Worm (Caenorhabditis elegans) whole organism, L2 larva: ENCODE measurements around the gene srh-125.

Experiments used
- C34F6.9 ChIP-seq: fragments of 150-350 bp; optimal IDR thresholded peaks from 2 replicates; lab custom pipeline; 2014; ENCODE audit warnings: missing biosample characterization, missing genetic modification characterization
- F13H6.1 ChIP-seq: sonication (generic microtip); optimal IDR thresholded peaks from 2 replicates; lab custom pipeline; 2016; ENCODE audit warnings: missing genetic modification characterization, missing compliant biosample characterization
- R02D3.7 ChIP-seq: fragments of 150-350 bp; optimal IDR thresholded peaks from 2 replicates; lab custom pipeline; 2014; ENCODE audit warnings: missing biosample characterization, missing genetic modification characterization
- Y55F3AM.14 ChIP-seq: fragments of 200-800 bp; sonication (Bioruptor generic); optimal IDR thresholded peaks from 2 replicates; lab custom pipeline; 2018; ENCODE audit warnings: mild to moderate bottlenecking, missing genetic modification characterization, missing compliant biosample characterization
- ZK546.5 ChIP-seq: sonication (generic microtip); optimal IDR thresholded peaks from 2 replicates; lab custom pipeline; 2017; ENCODE audit warnings: missing biosample characterization, missing genetic modification characterization
- alr-1 ChIP-seq: fragments of 150-350 bp; optimal IDR thresholded peaks from 2 replicates; lab custom pipeline; 2014; ENCODE audit warnings: missing biosample characterization, missing genetic modification characterization
- aly-2 ChIP-seq: fragments of 150-350 bp; optimal IDR thresholded peaks from 2 replicates; lab custom pipeline; 2014; ENCODE audit warnings: missing biosample characterization, missing genetic modification characterization
- ama-1 ChIP-seq: fragments of 150-350 bp; optimal IDR thresholded peaks from 2 replicates; lab custom pipeline; 2018; ENCODE audit warnings: inconsistent platforms
- blmp-1 ChIP-seq: sonication (generic microtip); optimal IDR thresholded peaks from 2 replicates; lab custom pipeline; 2017; ENCODE audit warnings: missing genetic modification characterization, mild to moderate bottlenecking, missing compliant biosample characterization, antibody characterized with exemption, moderate library complexity; ENCODE audit not compliant: insufficient read depth
- ceh-16 ChIP-seq: fragments of 150-350 bp; optimal IDR thresholded peaks from 2 replicates; lab custom pipeline; 2014; ENCODE audit warnings: missing biosample characterization, missing genetic modification characterization
- ceh-82 ChIP-seq: fragments of 150-350 bp; optimal IDR thresholded peaks from 2 replicates; lab custom pipeline; 2014; ENCODE audit warnings: missing biosample characterization, missing genetic modification characterization
- dmd-4 ChIP-seq: sonication (generic microtip); optimal IDR thresholded peaks from 2 replicates; lab custom pipeline; 2017; ENCODE audit warnings: missing biosample characterization, missing genetic modification characterization
- egl-27 ChIP-seq: sonication (generic microtip); optimal IDR thresholded peaks from 3 replicates; lab custom pipeline; 2017; ENCODE audit warnings: missing biosample characterization, missing genetic modification reagents, missing genetic modification characterization
- elt-1 ChIP-seq: fragments of 150-350 bp; optimal IDR thresholded peaks from 2 replicates; lab custom pipeline; 2014; ENCODE audit warnings: missing biosample characterization, missing genetic modification characterization
- lin-11 ChIP-seq: fragments of 150-350 bp; sonication (generic microtip); optimal IDR thresholded peaks from 2 replicates; lab custom pipeline; 2014; ENCODE audit warnings: missing biosample characterization, missing genetic modification characterization, inconsistent platforms, mixed read lengths
- lin-39 ChIP-seq: fragments of 150-350 bp; optimal IDR thresholded peaks from 2 replicates; lab custom pipeline; 2014; ENCODE audit warnings: missing biosample characterization, missing genetic modification reagents, missing genetic modification characterization
- mbf-1 ChIP-seq: sonication (generic microtip); optimal IDR thresholded peaks from 2 replicates; lab custom pipeline; 2017; ENCODE audit warnings: missing biosample characterization, missing genetic modification characterization
- nhr-10 ChIP-seq: sonication (generic microtip); optimal IDR thresholded peaks from 2 replicates; lab custom pipeline; 2017; ENCODE audit warnings: missing biosample characterization, missing genetic modification characterization
- nhr-129 ChIP-seq: fragments of 150-350 bp; optimal IDR thresholded peaks from 2 replicates; lab custom pipeline; 2014; ENCODE audit warnings: missing biosample characterization, missing genetic modification characterization
- nhr-21 ChIP-seq: fragments of 150-350 bp; optimal IDR thresholded peaks from 2 replicates; lab custom pipeline; 2014; ENCODE audit warnings: missing biosample characterization, missing genetic modification characterization
- nhr-237 ChIP-seq: fragments of 150-350 bp; optimal IDR thresholded peaks from 2 replicates; lab custom pipeline; 2014; ENCODE audit warnings: missing biosample characterization, missing genetic modification characterization
- nhr-25 ChIP-seq: fragments of 150-350 bp; sonication (generic microtip); optimal IDR thresholded peaks from 3 replicates; lab custom pipeline; 2014; ENCODE audit warnings: missing biosample characterization, missing genetic modification characterization
- nhr-6 ChIP-seq: fragments of 150-350 bp; optimal IDR thresholded peaks from 2 replicates; lab custom pipeline; 2014; ENCODE audit warnings: missing biosample characterization, missing genetic modification characterization
- peb-1 ChIP-seq: fragments of 150-350 bp; optimal IDR thresholded peaks from 2 replicates; lab custom pipeline; 2014; ENCODE audit warnings: missing biosample characterization, missing genetic modification characterization
- sem-4 ChIP-seq: fragments of 150-350 bp; optimal IDR thresholded peaks from 2 replicates; lab custom pipeline; 2014; ENCODE audit warnings: missing biosample characterization, missing genetic modification reagents, missing genetic modification characterization
- skn-1 ChIP-seq: sonication (generic microtip); optimal IDR thresholded peaks from 2 replicates; lab custom pipeline; 2017; ENCODE audit warnings: missing biosample characterization, missing genetic modification characterization
- sma-3 ChIP-seq: sonication (generic microtip); optimal IDR thresholded peaks from 2 replicates; lab custom pipeline; 2016; ENCODE audit warnings: missing genetic modification reagents, missing genetic modification characterization, missing compliant biosample characterization
- snpc-4 ChIP-seq: fragments of 150-350 bp; optimal IDR thresholded peaks from 2 replicates; lab custom pipeline; 2014; ENCODE audit warnings: missing biosample characterization, missing genetic modification characterization
- unc-39 ChIP-seq: fragments of 150-350 bp; optimal IDR thresholded peaks from 2 replicates; lab custom pipeline; 2014; ENCODE audit warnings: missing biosample characterization, missing genetic modification characterization
- unc-55 ChIP-seq: fragments of 150-350 bp; sonication (generic microtip); optimal IDR thresholded peaks from 3 replicates; lab custom pipeline; 2014; ENCODE audit warnings: missing biosample characterization, missing genetic modification reagents, missing genetic modification characterization
- unc-62 ChIP-seq: fragments of 150-350 bp; optimal IDR thresholded peaks from 2 replicates; lab custom pipeline; 2014; ENCODE audit warnings: missing biosample characterization, missing genetic modification reagents, missing genetic modification characterization
- zag-1 ChIP-seq: fragments of 150-350 bp; optimal IDR thresholded peaks from 2 replicates; lab custom pipeline; 2014; ENCODE audit warnings: missing biosample characterization, missing genetic modification characterization
- ztf-11 ChIP-seq: sonication (generic microtip); optimal IDR thresholded peaks from 2 replicates; lab custom pipeline; 2017; ENCODE audit warnings: missing biosample characterization, missing genetic modification characterization

Gene srh-125

DNA sequence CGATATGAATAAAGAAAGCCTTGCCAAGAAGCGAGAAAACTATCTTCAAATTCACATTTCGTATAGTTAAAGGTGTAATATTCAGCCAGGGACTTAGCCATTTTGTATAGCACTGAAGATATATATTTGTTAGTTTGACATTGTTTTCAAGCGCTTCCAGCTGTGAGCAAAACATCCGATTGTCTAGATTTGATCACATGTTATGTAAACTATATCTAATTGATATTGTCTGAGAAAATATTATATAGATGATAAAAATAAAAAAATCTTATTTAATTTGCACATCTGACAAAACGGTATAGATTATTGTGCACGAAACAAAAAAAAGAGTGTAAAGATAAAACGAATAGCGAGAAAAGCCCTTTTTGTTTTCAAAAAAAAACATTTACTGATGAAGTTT, 12.0 kb downstream of the srh-125 start, which contains the start of gene srh-89:
Gene srh-89, minus strand, starts transcription at position 101 of the 400 bp plus-strand sequence.
- TF ChIP-seq ama-1 (lab: Kevin White, UChicago) (no peak), egl-27 (tag; lab: Kevin White, UChicago) (no peak), sem-4 (tag; lab: Kevin White, UChicago) (no peak), elt-1 (no peak)

DNA sequence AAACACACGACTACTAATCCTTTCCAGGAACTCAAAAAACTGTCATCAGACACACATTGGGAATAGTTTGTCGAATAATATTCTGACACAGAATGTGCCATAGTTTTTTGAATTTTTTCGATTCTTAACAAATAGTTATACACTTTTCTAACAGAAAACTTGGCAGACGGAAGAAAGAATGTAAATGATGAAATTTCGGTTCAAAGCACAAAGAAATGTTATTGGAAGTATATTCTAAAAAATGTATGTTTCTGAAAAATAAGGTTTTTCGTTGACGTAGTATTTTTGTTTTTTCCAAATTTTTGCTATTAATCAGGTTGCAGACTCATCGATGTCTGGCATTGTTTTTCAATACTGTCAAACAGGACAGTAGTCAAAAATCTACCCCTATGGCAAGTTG, 15.8 kb downstream of the srh-125 start, which contains the start of gene srh-92:
Gene srh-92, minus strand, starts transcription at position 101 of the 400 bp plus-strand sequence.
- TF ChIP-seq ceh-16 (no peak), ceh-82 (no peak), nhr-6 (tag; lab: Kevin White, UChicago) (no peak), sem-4 (tag; lab: Kevin White, UChicago) (no peak), snpc-4 (tag; lab: Kevin White, UChicago) (no peak), F13H6.1 (tag; lab: Kevin White, UChicago) (no peak), egl-27 (tag; lab: Kevin White, UChicago) (no peak), C34F6.9 (tag; lab: Kevin White, UChicago) (no peak), zag-1 (tag; lab: Kevin White, UChicago) (no peak), skn-1 (tag; lab: Kevin White, UChicago) (no peak), unc-62 (no peak), lin-39 (tag; lab: Kevin White, UChicago) (no peak), R02D3.7 (no peak)
- TF ChIP-seq, all 48 proteins: peak for 0

DNA sequence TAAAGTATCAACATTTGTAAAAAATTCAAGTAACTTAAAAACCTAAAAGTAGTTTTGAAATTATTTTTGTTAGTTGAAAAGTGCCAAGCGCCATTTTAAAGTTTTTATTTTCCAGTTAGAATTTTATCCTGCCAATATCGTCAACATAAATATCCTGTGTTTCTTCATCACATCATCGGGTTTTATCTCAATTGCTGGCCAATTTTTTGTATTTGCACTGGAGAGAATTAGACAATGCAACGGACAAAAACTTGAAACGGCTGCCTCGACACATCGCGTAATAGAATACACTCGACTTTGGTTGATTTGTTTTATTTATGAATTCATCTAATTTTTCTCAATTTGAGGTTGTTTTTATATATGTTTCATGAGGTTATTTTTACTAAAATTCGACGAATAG, 21.7 kb downstream of the srh-125 start, which contains the start of gene F25E5.2:
Gene F25E5.2, plus strand, starts transcription at position 301 of the 400 bp plus-strand sequence.
- no peak for TF ChIP-seq nhr-237 (tag; lab: Kevin White, UChicago)
- TF ChIP-seq Y55F3AM.14 (GFP tag; lab: Kevin White, UChicago), result no peak
- no peak for TF ChIP-seq unc-55
- TF ChIP-seq peb-1 (tag; lab: Kevin White, UChicago), result no peak
- TF ChIP-seq nhr-129, result no peak
- TF ChIP-seq ZK546.5, result no peak
- TF ChIP-seq alr-1 (tag; lab: Kevin White, UChicago), result no peak
- TF ChIP-seq sem-4 (tag; lab: Kevin White, UChicago), result no peak
- TF ChIP-seq snpc-4 (tag; lab: Kevin White, UChicago), result no peak
- TF ChIP-seq, all 48 proteins: peak for 0

DNA sequence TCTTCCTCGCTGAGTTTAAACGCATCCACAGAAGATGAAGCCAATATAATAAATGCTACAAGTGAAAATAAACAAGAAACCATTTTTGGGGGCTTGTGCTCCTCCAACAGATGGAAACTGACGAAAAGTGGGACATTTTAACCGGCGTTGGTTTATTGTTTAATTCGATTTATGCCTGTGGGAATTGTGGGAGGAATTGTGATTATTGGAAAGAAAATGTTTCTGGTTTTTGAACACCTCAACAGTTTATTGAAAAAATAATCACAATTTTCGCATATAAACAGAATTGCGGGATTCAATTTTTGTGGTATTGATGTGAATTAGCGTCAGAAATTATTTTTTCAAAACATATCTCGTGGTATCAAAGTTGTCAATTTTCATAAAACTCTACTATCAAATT, 22.4 kb downstream of the srh-125 start, which contains the start of gene try-8:
Gene try-8, minus strand, starts transcription at position 101 of the 400 bp plus-strand sequence.
- no peak for TF ChIP-seq dmd-4

DNA sequence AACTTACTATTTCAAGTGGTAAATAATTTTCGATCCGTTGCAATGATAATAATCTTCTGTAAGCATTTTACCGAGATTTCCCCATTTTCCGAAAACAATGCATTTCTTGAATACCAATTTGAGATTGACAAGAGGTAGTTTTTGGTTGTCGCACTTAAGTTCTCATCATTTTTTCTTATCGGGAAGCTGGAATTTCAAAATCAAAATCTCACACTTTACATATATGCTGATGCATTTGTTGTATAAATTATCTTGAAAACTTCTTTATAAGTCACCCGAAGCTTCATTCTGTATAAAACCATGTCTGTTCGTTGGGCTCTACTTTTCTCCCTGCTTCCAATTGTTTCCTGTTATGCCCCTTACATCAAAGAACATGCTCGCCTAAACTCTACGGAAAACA, 25.2 kb downstream of the srh-125 start, which contains the start of gene try-11:
Gene try-11, plus strand, starts transcription at position 301 of the 400 bp plus-strand sequence.
- TF ChIP-seq ceh-82 (no peak), mbf-1 (tag; lab: Kevin White, UChicago) (no peak), unc-39 (tag; lab: Kevin White, UChicago) (no peak), lin-11 (tag; lab: Kevin White, UChicago) (no peak), ztf-11 (tag; lab: Kevin White, UChicago) (no peak), zag-1 (tag; lab: Kevin White, UChicago) (no peak), nhr-237 (tag; lab: Kevin White, UChicago) (no peak)

DNA sequence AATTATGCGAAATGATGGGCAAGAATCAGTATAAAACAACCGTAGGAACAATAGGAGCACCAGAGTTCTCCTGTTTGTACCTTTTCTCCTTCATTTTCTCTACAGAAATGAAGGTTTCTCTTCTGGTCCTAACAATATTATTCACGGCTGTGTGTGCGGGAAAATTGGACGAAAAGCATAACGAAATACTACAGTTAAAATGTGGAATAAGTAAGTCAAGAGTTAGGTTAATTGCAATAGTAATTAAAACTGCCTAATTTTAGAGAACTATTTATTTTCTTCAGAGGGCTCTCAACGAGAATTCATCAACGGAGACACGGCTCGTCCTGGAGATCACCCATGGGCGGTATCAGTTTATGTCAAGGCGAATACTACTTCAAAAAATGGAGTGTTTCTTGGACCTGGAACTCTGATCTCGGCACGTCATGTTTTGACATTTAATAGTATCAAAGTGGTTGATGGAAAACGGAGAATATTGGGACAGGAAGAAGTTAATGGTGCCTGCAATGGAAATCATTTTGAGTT, 27.3 kb downstream of the srh-125 start, which contains the start of gene try-12:
Gene try-12, plus strand, starts transcription at position 51 of the 525 bp plus-strand sequence.
- no peak for TF ChIP-seq nhr-237 (tag; lab: Kevin White, UChicago)
- TF ChIP-seq nhr-21, result no peak
- no peak for TF ChIP-seq ZK546.5
- no peak for TF ChIP-seq sem-4 (tag; lab: Kevin White, UChicago)
- no peak for TF ChIP-seq ztf-11 (tag; lab: Kevin White, UChicago)
- no peak for TF ChIP-seq alr-1 (tag; lab: Kevin White, UChicago)
- TF ChIP-seq lin-11 (tag; lab: Kevin White, UChicago), result no peak
- TF ChIP-seq blmp-1 (tag; lab: Kevin White, UChicago), result no peak
- no peak for TF ChIP-seq lin-39 (tag; lab: Kevin White, UChicago)
- no peak for TF ChIP-seq ama-1 (lab: Kevin White, UChicago)
- no peak for TF ChIP-seq nhr-25 (tag; lab: Kevin White, UChicago)
- TF ChIP-seq dmd-4, result no peak
- no peak for TF ChIP-seq nhr-6 (tag; lab: Kevin White, UChicago)
- TF ChIP-seq sma-3, result no peak
- no peak for TF ChIP-seq mbf-1 (tag; lab: Kevin White, UChicago)
- no peak for TF ChIP-seq nhr-10
- TF ChIP-seq unc-39 (tag; lab: Kevin White, UChicago), result no peak
- no peak for TF ChIP-seq aly-2 (tag; lab: Kevin White, UChicago)
- no peak for TF ChIP-seq R02D3.7
- TF ChIP-seq, all 48 proteins: peak for 0
